Worm (Caenorhabditis elegans): ENCODE results near the gene eef-1A.2.
A peak's percentile ranks its signal among the peaks of the same experiment; 100 is the strongest.

Gene eef-1A.2

DNA sequence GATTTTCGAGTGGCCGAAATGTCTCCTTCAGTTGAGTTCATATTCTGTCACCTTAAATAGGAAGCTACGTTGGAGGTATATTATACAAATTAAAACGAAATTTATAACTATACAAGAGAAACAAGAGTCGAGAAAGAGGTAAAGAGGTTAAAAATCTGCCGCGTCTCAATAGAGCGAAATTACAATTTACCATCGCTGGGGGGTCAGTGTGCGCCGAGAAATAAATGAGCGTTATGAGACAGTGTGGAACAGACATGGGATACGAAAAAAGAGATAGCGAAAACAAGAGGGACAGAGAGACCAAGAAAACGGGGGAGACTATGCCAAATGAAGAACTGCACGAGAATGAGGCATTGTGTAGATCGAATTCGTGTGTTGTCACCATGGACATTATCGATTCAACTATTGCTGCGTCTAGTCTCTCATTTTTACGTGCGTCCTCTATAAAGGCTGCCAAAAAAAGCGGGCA is 35.5 kb upstream of the eef-1A.2 start, which contains the start of gene ZK154.5 (continued):
- peak in 1 of 2 experiments; percentile 16 for TF ChIP-seq ztf-11 (tag; optimal IDR thresholded peaks at IDR 0.05)
- peak; percentile 18 to 61 for TF ChIP-seq lsy-2 (tag; optimal IDR thresholded peaks at IDR 0.05)
- peak; percentile 15 for TF ChIP-seq nhr-77 (tag; optimal IDR thresholded peaks at IDR 0.05)
- peak; percentile 59 for TF ChIP-seq nhr-71 (tag; optimal IDR thresholded peaks at IDR 0.05)
- TF ChIP-seq lin-35 (GFP tag; optimal IDR thresholded peaks at IDR 0.05), result peak; percentile 58 to 74
- peak; percentile 74 for TF ChIP-seq snu-23 (GFP tag; optimal IDR thresholded peaks at IDR 0.05)
- peak; percentile 52 for TF ChIP-seq blmp-1 (tag; optimal IDR thresholded peaks at IDR 0.05)
- TF ChIP-seq hpl-2 (GFP tag; optimal IDR thresholded peaks at IDR 0.05), result no peak
- no peak for TF ChIP-seq nhr-28 (tag; optimal IDR thresholded peaks at IDR 0.05)
- TF ChIP-seq nhr-84 (tag; optimal IDR thresholded peaks at IDR 0.05), result no peak

DNA sequence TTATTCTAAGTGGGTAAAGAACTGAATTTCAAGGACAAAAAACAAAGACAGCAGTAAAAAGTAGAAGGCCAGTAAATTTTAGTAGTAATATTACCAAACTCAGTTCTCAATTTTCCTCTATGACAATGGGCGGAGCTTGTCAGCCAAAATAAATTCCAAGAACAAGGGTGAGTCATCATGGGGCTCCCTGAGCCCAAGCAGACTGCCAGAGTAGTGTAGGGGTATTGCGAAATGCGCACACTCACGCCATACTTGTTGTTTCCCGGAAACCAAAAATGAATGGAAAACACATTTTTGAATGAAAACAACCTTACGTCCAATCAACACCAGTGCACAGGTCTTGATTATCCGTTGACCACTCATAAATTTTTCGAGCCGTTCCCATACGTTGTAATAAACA is 31.7 kb upstream of the eef-1A.2 start:
- TF ChIP-seq aly-2 (tag; optimal IDR thresholded peaks at IDR 0.05), result no peak
- peak; percentile 84 for TF ChIP-seq zip-4 (GFP tag; optimal IDR thresholded peaks at IDR 0.05)
- no peak for TF ChIP-seq F16B12.6 (tag; optimal IDR thresholded peaks at IDR 0.05)
- no peak for TF ChIP-seq unc-30 (tag; optimal IDR thresholded peaks at IDR 0.05)
- TF ChIP-seq nhr-84 (tag; optimal IDR thresholded peaks at IDR 0.05), result no peak
- TF ChIP-seq lir-3 (tag; optimal IDR thresholded peaks at IDR 0.05; ENCODE audit: poor library complexity), result no peak
- TF ChIP-seq swsn-7 (tag; optimal IDR thresholded peaks at IDR 0.05), result peak; percentile 63
- no peak for TF ChIP-seq tlp-1 (tag; optimal IDR thresholded peaks at IDR 0.05)
- TF ChIP-seq ztf-4 (tag; optimal IDR thresholded peaks at IDR 0.05), result peak; percentile 38
- no peak for TF ChIP-seq fkh-4 (tag; optimal IDR thresholded peaks at IDR 0.05; ENCODE audit: borderline replicate concordance)
- peak; percentile 56 for TF ChIP-seq nhr-11 (tag; optimal IDR thresholded peaks at IDR 0.05)
- TF ChIP-seq elt-3 (tag; optimal IDR thresholded peaks at IDR 0.05), result no peak
- TF ChIP-seq lin-39 (tag; optimal IDR thresholded peaks at IDR 0.05), result no peak
- TF ChIP-seq unc-98 (GFP tag; IDR thresholded peaks at IDR 0.05), result no peak
- TF ChIP-seq hlh-4 (tag; optimal IDR thresholded peaks at IDR 0.05), result peak; percentile 33
- no peak for TF ChIP-seq C16A3.4 (tag; optimal IDR thresholded peaks at IDR 0.05)
- peak; percentile 80 for TF ChIP-seq lin-14 (GFP tag; optimal IDR thresholded peaks at IDR 0.05)
- TF ChIP-seq ceh-82 (tag; optimal IDR thresholded peaks at IDR 0.05), result peak in 2 of 3 experiments; percentile 1 to 15
- TF ChIP-seq hlh-17 (GFP tag; optimal IDR thresholded peaks at IDR 0.05; ENCODE audit: borderline replicate concordance), result no peak
- no peak for TF ChIP-seq nhr-85 (tag)
- TF ChIP-seq pax-3 (tag; optimal IDR thresholded peaks at IDR 0.05), result peak; percentile 19
- TF ChIP-seq ama-1 (optimal IDR thresholded peaks at IDR 0.05), result no peak
- TF ChIP-seq nhr-76 (tag; optimal IDR thresholded peaks at IDR 0.05), result no peak
- TF ChIP-seq blmp-1 (tag; optimal IDR thresholded peaks at IDR 0.05), result no peak
- no peak for TF ChIP-seq pqm-1 (tag; optimal IDR thresholded peaks at IDR 0.05)
- no peak for TF ChIP-seq nhr-28 (tag; optimal IDR thresholded peaks at IDR 0.05)
- TF ChIP-seq jun-1 (tag; optimal IDR thresholded peaks at IDR 0.05), result peak; percentile 68
- peak; percentile 13 for TF ChIP-seq xbp-1 (tag; optimal IDR thresholded peaks at IDR 0.05)
- TF ChIP-seq efl-1 (optimal IDR thresholded peaks at IDR 0.05), result peak in 1 of 2 experiments; percentile 20
- peak in 1 of 2 experiments; percentile 22 for TF ChIP-seq efl-1 (GFP tag; optimal IDR thresholded peaks at IDR 0.05 in 1 of 2)
- TF ChIP-seq aha-1 (tag; optimal IDR thresholded peaks at IDR 0.05), result no peak
- TF ChIP-seq grh-1 (GFP tag; IDR thresholded peaks at IDR 0.05), result no peak
- TF ChIP-seq egl-13 (tag; optimal IDR thresholded peaks at IDR 0.05), result peak; percentile 59
- TF ChIP-seq sox-4 (tag; optimal IDR thresholded peaks at IDR 0.05), result peak; percentile 8
- TF ChIP-seq nhr-20 (tag; optimal IDR thresholded peaks at IDR 0.05), result peak; percentile 26
- no peak for TF ChIP-seq hpl-2 (GFP tag; optimal IDR thresholded peaks at IDR 0.05)
- peak; percentile 94 for TF ChIP-seq fos-1 (tag; optimal IDR thresholded peaks at IDR 0.05)
- TF ChIP-seq nhr-237 (tag; optimal IDR thresholded peaks at IDR 0.05), result no peak
- TF ChIP-seq ceh-88 (GFP tag; IDR thresholded peaks at IDR 0.05), result no peak
- TF ChIP-seq skn-1 (tag; optimal IDR thresholded peaks at IDR 0.05), result peak; percentile 25
- TF ChIP-seq sup-37 (GFP tag; optimal IDR thresholded peaks at IDR 0.05), result no peak
- peak; percentile 67 for TF ChIP-seq nhr-47 (tag; optimal IDR thresholded peaks at IDR 0.05)
- TF ChIP-seq alr-1 (tag; optimal IDR thresholded peaks at IDR 0.05; ENCODE audit: borderline replicate concordance), result no peak
- TF ChIP-seq fkh-8 (tag; optimal IDR thresholded peaks at IDR 0.05), result peak; percentile 94
- TF ChIP-seq unc-130 (tag; optimal IDR thresholded peaks at IDR 0.05), result no peak
- TF ChIP-seq rnt-1 (tag; optimal IDR thresholded peaks at IDR 0.05), result no peak

Measured in whole organism, L1 larva.